Worm (Caenorhabditis elegans): ENCODE results near the gene T21D12.12.
A peak's percentile ranks its signal among the peaks of the same experiment; 100 is the strongest.

T21D12.12 gene

DNA sequence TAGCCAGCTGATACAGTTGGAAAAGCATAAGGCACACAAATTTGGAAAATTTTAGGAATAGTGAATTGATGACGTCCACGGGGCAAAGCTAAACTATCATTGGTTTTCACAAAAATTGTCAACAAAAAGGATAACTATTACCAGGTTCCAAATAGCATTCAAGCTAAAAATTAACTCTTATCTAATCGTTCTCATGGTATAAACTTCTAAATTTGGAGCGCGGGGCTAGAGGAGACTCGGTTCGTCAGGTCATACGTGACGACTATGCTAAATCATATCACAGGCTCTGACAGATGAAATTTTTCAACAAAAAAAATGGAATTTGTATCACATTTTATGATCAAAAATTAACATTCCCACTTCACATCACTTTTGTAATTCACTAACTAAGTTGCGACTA lies 32.9 kb downstream of the T21D12.12 start:
- TF ChIP-seq nhr-76 (tag; optimal IDR thresholded peaks at IDR 0.05) = no peak
- TF ChIP-seq mdl-1 (tag; optimal IDR thresholded peaks at IDR 0.05) = no peak
- TF ChIP-seq hmg-11 (tag; optimal IDR thresholded peaks at IDR 0.05) = no peak
- no peak for TF ChIP-seq snpc-4 (tag; optimal IDR thresholded peaks at IDR 0.05)
- TF ChIP-seq ceh-9 (tag; optimal IDR thresholded peaks at IDR 0.05) = no peak
- no peak for TF ChIP-seq nhr-237 (tag; optimal IDR thresholded peaks at IDR 0.05)
- no peak for TF ChIP-seq nhr-43 (tag; optimal IDR thresholded peaks at IDR 0.05; ENCODE audit: poor library complexity, severe bottlenecking)
- TF ChIP-seq nhr-25 (tag; optimal IDR thresholded peaks at IDR 0.05) = no peak
- no peak for TF ChIP-seq fos-1 (tag; optimal IDR thresholded peaks at IDR 0.05)
- no peak for TF ChIP-seq unc-39 (tag; optimal IDR thresholded peaks at IDR 0.05)
- no peak for TF ChIP-seq elt-2 (tag; optimal IDR thresholded peaks at IDR 0.05)
- no peak for TF ChIP-seq jun-1 (tag; optimal IDR thresholded peaks at IDR 0.05)
- no peak for TF ChIP-seq ceh-28 (tag; optimal IDR thresholded peaks at IDR 0.05)
- TF ChIP-seq ZK546.5 (tag; optimal IDR thresholded peaks at IDR 0.05) = no peak
- TF ChIP-seq nhr-12 (tag; optimal IDR thresholded peaks at IDR 0.05) = no peak
- TF ChIP-seq mml-1 (tag; optimal IDR thresholded peaks at IDR 0.05) = no peak
- no peak for TF ChIP-seq lin-39 (tag; optimal IDR thresholded peaks at IDR 0.05)
- TF ChIP-seq ztf-11 (tag; optimal IDR thresholded peaks at IDR 0.05) = no peak
- TF ChIP-seq unc-62 (GFP tag; optimal IDR thresholded peaks at IDR 0.05) = no peak
- TF ChIP-seq elt-1 (tag; optimal IDR thresholded peaks at IDR 0.05) = no peak

ce11 chrIV:300307-300706 lies 34.1 kb downstream of the T21D12.12 start:
- TF ChIP-seq unc-62 (GFP tag; optimal IDR thresholded peaks at IDR 0.05) (no peak), nhr-11 (tag; optimal IDR thresholded peaks at IDR 0.05) (no peak), elt-2 (tag; optimal IDR thresholded peaks at IDR 0.05) (no peak), tbx-2 (tag; optimal IDR thresholded peaks at IDR 0.05) (no peak), ceh-9 (tag; optimal IDR thresholded peaks at IDR 0.05) (no peak), ZK546.5 (tag; optimal IDR thresholded peaks at IDR 0.05) (no peak), nhr-77 (tag; optimal IDR thresholded peaks at IDR 0.05) (no peak), skn-1 (tag; optimal IDR thresholded peaks at IDR 0.05) (no peak), fkh-2 (tag; optimal IDR thresholded peaks at IDR 0.05) (no peak), pha-4 (tag; optimal IDR thresholded peaks at IDR 0.05) (no peak), pqm-1 (tag; optimal IDR thresholded peaks at IDR 0.05) (no peak), nhr-43 (tag; optimal IDR thresholded peaks at IDR 0.05; ENCODE audit: poor library complexity, severe bottlenecking) (no peak), jun-1 (tag; optimal IDR thresholded peaks at IDR 0.05) (no peak), nhr-67 (tag; optimal IDR thresholded peaks at IDR 0.05) (no peak), ceh-16 (tag; optimal IDR thresholded peaks at IDR 0.05) (no peak), ztf-11 (tag; optimal IDR thresholded peaks at IDR 0.05) (no peak), elt-3 (tag; optimal IDR thresholded peaks at IDR 0.05) (no peak), lin-39 (tag; optimal IDR thresholded peaks at IDR 0.05) (no peak), lin-15B (tag; optimal IDR thresholded peaks at IDR 0.05) (no peak), ceh-82 (tag; optimal IDR thresholded peaks at IDR 0.05) (no peak)

DNA sequence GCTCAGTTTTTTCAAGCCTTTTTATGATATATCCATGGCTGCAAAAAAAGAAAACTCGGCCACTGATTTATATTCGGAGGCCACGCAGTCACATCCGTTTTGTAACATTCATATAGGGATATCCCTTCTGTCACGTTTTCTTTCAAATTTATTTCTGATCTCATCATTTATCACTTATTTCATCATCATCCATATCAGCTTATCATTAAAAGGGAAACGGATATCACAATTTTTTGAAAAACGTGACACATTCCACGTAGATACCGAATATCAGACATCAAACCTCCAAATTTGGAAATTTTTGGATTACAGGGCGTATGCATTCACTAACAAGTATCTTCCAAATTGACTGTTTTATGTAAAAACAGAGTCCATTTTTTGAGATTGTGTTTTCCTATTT lies 36.5 kb downstream of the T21D12.12 start:
- peak; percentile 21 for TF ChIP-seq nhr-23 (tag; optimal IDR thresholded peaks at IDR 0.05)
- TF ChIP-seq elt-1 (tag; optimal IDR thresholded peaks at IDR 0.05) = no peak
- TF ChIP-seq nhr-25 (tag; optimal IDR thresholded peaks at IDR 0.05) = peak; percentile 6
- peak in 2 of 3 experiments; percentile 5 to 12 for TF ChIP-seq elt-3 (tag; optimal IDR thresholded peaks at IDR 0.05)
- TF ChIP-seq eor-1 (tag; optimal IDR thresholded peaks at IDR 0.05) = no peak
- TF ChIP-seq fos-1 (tag; optimal IDR thresholded peaks at IDR 0.05) = no peak
- TF ChIP-seq skn-1 (tag; optimal IDR thresholded peaks at IDR 0.05) = no peak
- TF ChIP-seq nhr-43 (tag; optimal IDR thresholded peaks at IDR 0.05; ENCODE audit: poor library complexity, severe bottlenecking) = peak; percentile 44

ce11 chrIV:303264-303663 lies 37.0 kb downstream of the T21D12.12 start:
- TF ChIP-seq tbx-2 (tag; optimal IDR thresholded peaks at IDR 0.05) (no peak), unc-62 (GFP tag; optimal IDR thresholded peaks at IDR 0.05) (no peak), unc-39 (tag; optimal IDR thresholded peaks at IDR 0.05) (no peak), mml-1 (tag; optimal IDR thresholded peaks at IDR 0.05) (no peak), nhr-43 (tag; optimal IDR thresholded peaks at IDR 0.05; ENCODE audit: poor library complexity, severe bottlenecking) (peak; percentile 25), nhr-23 (tag; optimal IDR thresholded peaks at IDR 0.05) (peak; percentile 27)

- peak; percentile 18 for TF ChIP-seq pha-4 (tag; optimal IDR thresholded peaks at IDR 0.05)
- no peak for TF ChIP-seq nhr-67 (tag; optimal IDR thresholded peaks at IDR 0.05)
- no peak for TF ChIP-seq hmg-11 (tag; optimal IDR thresholded peaks at IDR 0.05)
- TF ChIP-seq snpc-4 (tag; optimal IDR thresholded peaks at IDR 0.05) = no peak
- no peak for TF ChIP-seq daf-12 (tag; optimal IDR thresholded peaks at IDR 0.05)
- TF ChIP-seq elt-2 (tag; optimal IDR thresholded peaks at IDR 0.05) = peak; percentile 59
- no peak for TF ChIP-seq elt-3 (tag; optimal IDR thresholded peaks at IDR 0.05)
- no peak for TF ChIP-seq mdl-1 (tag; optimal IDR thresholded peaks at IDR 0.05)
- TF ChIP-seq pqm-1 (tag; optimal IDR thresholded peaks at IDR 0.05) = peak; percentile 86
These were observed 38.9 kb downstream of the T21D12.12 start for ce11 chrIV:305101-305500.
